Worm (Caenorhabditis elegans) whole organism, L4 larva: ENCODE measurements around the gene lit-1.

ENCODE experiments used
- ama-1 ChIP-seq: fragments of 150-350 bp; optimal IDR thresholded peaks from 2 replicates; lab custom pipeline; 2014; ENCODE audit warnings: inconsistent platforms, mixed read lengths
- daf-8 ChIP-seq: fragments of 200-800 bp; sonication (Bioruptor generic); IDR thresholded peaks from 2 replicates; pipeline ENCODE4 v1.3.6; 2022; ENCODE audit warnings: missing genetic modification characterization, missing compliant biosample characterization
- unc-130 ChIP-seq: sonication (generic microtip); optimal IDR thresholded peaks from 2 replicates; lab custom pipeline; 2016; ENCODE audit warnings: missing genetic modification reagents, missing genetic modification characterization, missing compliant biosample characterization

DNA sequence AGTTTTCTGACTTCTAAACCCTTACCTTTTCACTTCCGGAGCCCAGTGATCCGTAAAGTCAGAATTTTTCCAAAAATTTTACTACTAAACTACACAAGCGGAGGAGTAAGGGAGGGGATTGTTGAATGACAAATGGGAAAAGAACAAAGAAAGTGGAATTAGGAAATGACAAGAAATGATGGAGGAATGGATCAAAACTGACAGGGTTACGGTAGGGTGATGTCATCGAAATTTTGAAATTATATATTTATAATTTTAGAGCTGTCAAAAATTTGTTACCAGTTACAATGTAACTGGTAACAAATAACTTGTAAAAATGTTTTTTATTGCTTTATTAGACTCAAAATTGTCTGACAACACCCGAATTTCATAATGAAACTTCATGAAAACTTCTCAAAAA, 35.4 kb upstream of the lit-1 start:
- TF ChIP-seq daf-8 (GFP tag; lab: Robert Waterston, UW) (no peak), unc-130 (no peak), ama-1 (no peak)
